Fruit fly (Drosophila melanogaster) whole organism, embryonic: ENCODE results near the gene CG7367.
A peak's percentile ranks its signal among the peaks of the same experiment; 100 is the strongest.

ENCODE experiments used
- Bdp1 ChIP-seq: fragments of 200-800 bp; sonication (Bioruptor generic); optimal IDR thresholded peaks from 3 replicates; lab custom pipeline; 2016; ENCODE audit warnings: missing biosample characterization, missing genetic modification characterization
- C15 ChIP-seq: fragments of 200-800 bp; sonication (Bioruptor generic); IDR thresholded peaks from 3 replicates; pipeline ENCODE4 v1.3.6; 2022; ENCODE audit warnings: missing biosample characterization, missing genetic modification characterization
- CG10274 ChIP-seq: fragments of 200-800 bp; sonication (Bioruptor generic); optimal IDR thresholded peaks from 3 replicates; lab custom pipeline; 2017; ENCODE audit warnings: missing biosample characterization, mild to moderate bottlenecking, missing genetic modification characterization
- CG10462 ChIP-seq: fragments of 200-800 bp; sonication (Bioruptor generic); optimal IDR thresholded peaks from 2 replicates; lab custom pipeline; 2016; ENCODE audit warnings: missing biosample characterization, missing genetic modification characterization
- CG10959 ChIP-seq: fragments of 200-800 bp; sonication (Bioruptor generic); IDR thresholded peaks from 2 replicates; pipeline ENCODE4 v1.3.6; 2022; ENCODE audit warnings: missing biosample characterization, missing genetic modification characterization
- CG1233 ChIP-seq: fragments of 200-800 bp; sonication (Bioruptor generic); optimal IDR thresholded peaks from 4 replicates; lab custom pipeline; 2018; ENCODE audit warnings: missing biosample characterization, mild to moderate bottlenecking, missing genetic modification characterization
- CG15073 ChIP-seq: fragments of 200-800 bp; sonication (Bioruptor generic); optimal IDR thresholded peaks from 2 replicates; lab custom pipeline; 2016; ENCODE audit warnings: missing biosample characterization, missing genetic modification characterization
- CG17385 ChIP-seq: fragments of 200-800 bp; sonication (Bioruptor generic); optimal IDR thresholded peaks from 3 replicates; lab custom pipeline; 2018; ENCODE audit warnings: missing biosample characterization, mild to moderate bottlenecking, missing genetic modification characterization
- CG2712 ChIP-seq: fragments of 200-800 bp; optimal IDR thresholded peaks from 3 replicates; lab custom pipeline; 2019; ENCODE audit warnings: missing biosample characterization, mild to moderate bottlenecking, missing genetic modification characterization, moderate library complexity
- CG2889 ChIP-seq: fragments of 200-800 bp; sonication (Bioruptor generic); IDR thresholded peaks from 3 replicates; pipeline ENCODE4 v1.3.6; 2022; ENCODE audit warnings: missing biosample characterization, missing genetic modification characterization
- CG31365 ChIP-seq: fragments of 200-800 bp; sonication (Bioruptor generic); optimal IDR thresholded peaks from 2 replicates; lab custom pipeline; 2018; ENCODE audit warnings: missing biosample characterization, mild to moderate bottlenecking, missing genetic modification characterization
- CG3726 ChIP-seq: fragments of 200-800 bp; sonication (Bioruptor generic); IDR thresholded peaks from 3 replicates; pipeline ENCODE4, ENCODE4 v1.3.6; 2022; ENCODE audit warnings: missing biosample characterization, missing genetic modification characterization
- CG6175 ChIP-seq: fragments of 200-800 bp; sonication (Bioruptor generic); IDR thresholded peaks from 3 replicates; pipeline ENCODE4 v1.3.6; 2022; ENCODE audit warnings: missing biosample characterization, missing genetic modification characterization
- CG6683 ChIP-seq: fragments of 200-800 bp; sonication (Bioruptor generic); optimal IDR thresholded peaks from 2 replicates; lab custom pipeline; 2017; ENCODE audit warnings: missing biosample characterization, mild to moderate bottlenecking, missing genetic modification characterization, missing genetic modification reagents
- CG7556 ChIP-seq: fragments of 200-800 bp; sonication (Bioruptor generic); optimal IDR thresholded peaks from 2 replicates; lab custom pipeline; 2017; ENCODE audit warnings: missing biosample characterization, mild to moderate bottlenecking, missing genetic modification characterization
- CG7745 ChIP-seq: fragments of 200-800 bp; sonication (Bioruptor generic); optimal IDR thresholded peaks from 2 replicates; lab custom pipeline; 2018; ENCODE audit warnings: missing biosample characterization, mild to moderate bottlenecking, missing genetic modification characterization, moderate library complexity
- CG8281 ChIP-seq: fragments of 200-800 bp; sonication (Bioruptor generic); optimal IDR thresholded peaks from 2 replicates; lab custom pipeline; 2018; ENCODE audit warnings: missing biosample characterization, mild to moderate bottlenecking, missing genetic modification characterization, moderate library complexity
- CG9817 ChIP-seq: fragments of 200-800 bp; sonication (Bioruptor generic); optimal IDR thresholded peaks from 2 replicates; lab custom pipeline; 2018; ENCODE audit warnings: missing biosample characterization, mild to moderate bottlenecking, missing genetic modification characterization, moderate library complexity
- Dll ChIP-seq: fragments of 200-800 bp; sonication (Bioruptor generic); IDR thresholded peaks from 4 replicates; pipeline ENCODE4 v1.3.6; 2022; ENCODE audit warnings: missing biosample characterization, missing genetic modification characterization; ENCODE audit not compliant: partially characterized antibody
- Doc3 ChIP-seq: fragments of 200-800 bp; sonication (Bioruptor generic); IDR thresholded peaks from 3 replicates; pipeline ENCODE4 v1.3.6; 2022; ENCODE audit warnings: missing biosample characterization, missing genetic modification characterization; ENCODE audit not compliant: partially characterized antibody
- Ets65A ChIP-seq: fragments of 200-800 bp; sonication (Bioruptor generic); peaks from one replicate; lab custom pipeline; 2016; ENCODE audit warnings: missing biosample characterization, missing genetic modification characterization
- Fer2 ChIP-seq: fragments of 200-800 bp; sonication (Bioruptor generic); optimal IDR thresholded peaks from 2 replicates; lab custom pipeline; 2018; ENCODE audit warnings: missing biosample characterization, mild to moderate bottlenecking, missing genetic modification characterization, moderate library complexity
- Hand ChIP-seq: fragments of 200-800 bp; sonication (Bioruptor generic); optimal IDR thresholded peaks from 2 replicates; lab custom pipeline; 2017; ENCODE audit warnings: mild to moderate bottlenecking, missing biosample characterization, missing genetic modification reagents, missing genetic modification characterization
- Hey ChIP-seq: fragments of 200-800 bp; sonication (Bioruptor generic); optimal IDR thresholded peaks from 3 replicates; lab custom pipeline; 2018; ENCODE audit warnings: missing biosample characterization, mild to moderate bottlenecking, missing genetic modification characterization
- Hmr ChIP-seq: fragments of 200-800 bp; sonication (Bioruptor generic); optimal IDR thresholded peaks from 3 replicates; lab custom pipeline; 2017; ENCODE audit warnings: mild to moderate bottlenecking, missing biosample characterization, missing genetic modification reagents, missing genetic modification characterization
- Hmx ChIP-seq: fragments of 200-800 bp; sonication (Bioruptor generic); optimal IDR thresholded peaks from 2 replicates; lab custom pipeline; 2016; ENCODE audit warnings: missing biosample characterization, missing genetic modification characterization
- Kr ChIP-seq: fragments of 200-800 bp; sonication (Bioruptor generic); optimal IDR thresholded peaks from 2 replicates; lab custom pipeline; 2017; ENCODE audit warnings: missing biosample characterization, mild to moderate bottlenecking, missing genetic modification characterization
- Lpt ChIP-seq: fragments of >200 bp; optimal IDR thresholded peaks from 2 replicates; lab custom pipeline; 2018; ENCODE audit warnings: missing biosample characterization, missing genetic modification characterization
- Max ChIP-seq: fragments of 200-800 bp; sonication (Bioruptor generic); optimal IDR thresholded peaks from 2 replicates; lab custom pipeline; 2016; ENCODE audit warnings: missing biosample characterization, mild to moderate bottlenecking, missing genetic modification characterization
- Mes4 ChIP-seq: fragments of 200-800 bp; sonication (Bioruptor generic); optimal IDR thresholded peaks from 2 replicates; lab custom pipeline; 2016; ENCODE audit warnings: missing biosample characterization, missing genetic modification characterization
- NC2α ChIP-seq: fragments of 200-800 bp; sonication (Bioruptor generic); optimal IDR thresholded peaks from 2 replicates; lab custom pipeline; 2016; ENCODE audit warnings: missing biosample characterization, missing genetic modification characterization
- Side ChIP-seq: fragments of 200-800 bp; sonication (Bioruptor generic); optimal IDR thresholded peaks from 2 replicates; lab custom pipeline; 2016; ENCODE audit warnings: missing biosample characterization, missing genetic modification characterization
- Xrp1 ChIP-seq: fragments of 200-800 bp; sonication (Bioruptor generic); IDR thresholded peaks from 2 replicates; pipeline ENCODE4 v1.3.6; 2022; ENCODE audit warnings: missing biosample characterization, missing genetic modification characterization
- cas ChIP-seq: fragments of 200-800 bp; sonication (Bioruptor generic); IDR thresholded peaks from 2 replicates; pipeline ENCODE4 v1.3.6; 2022; ENCODE audit warnings: missing biosample characterization, missing genetic modification characterization
- cato ChIP-seq: fragments of 200-800 bp; sonication (Bioruptor generic); optimal IDR thresholded peaks from 2 replicates; lab custom pipeline; 2016; ENCODE audit warnings: missing biosample characterization, missing genetic modification characterization, borderline replicate concordance
- ci ChIP-seq: fragments of 200-800 bp; sonication (Bioruptor generic); IDR thresholded peaks from 3 replicates; pipeline ENCODE4 v1.3.6; 2022; ENCODE audit warnings: missing biosample characterization, missing genetic modification characterization
- crol ChIP-seq: fragments of 200-800 bp; sonication (Bioruptor generic); IDR thresholded peaks from 2 replicates; pipeline ENCODE4 v1.3.6; 2022; ENCODE audit warnings: missing biosample characterization, missing genetic modification characterization
- fu2 ChIP-seq: fragments of 200-800 bp; sonication (Bioruptor generic); optimal IDR thresholded peaks from 2 replicates; lab custom pipeline; 2016; ENCODE audit warnings: missing biosample characterization, missing genetic modification characterization
- gem ChIP-seq: fragments of 200-800 bp; sonication (Bioruptor generic); optimal IDR thresholded peaks from 2 replicates; lab custom pipeline; 2019; ENCODE audit warnings: missing biosample characterization, mild to moderate bottlenecking, missing genetic modification characterization, moderate library complexity
- h ChIP-seq: fragments of >200 bp; optimal IDR thresholded peaks from 2 replicates; lab custom pipeline; 2017
- insv ChIP-seq, 2 experiments: fragments of 200-800 bp; sonication (Bioruptor generic); optimal IDR thresholded peaks; 3 replicates each; lab custom pipeline; 2016 to 2018; ENCODE audit warnings: missing biosample characterization in 2 of 2, missing genetic modification characterization in 2 of 2
- oc ChIP-seq: fragments of 200-800 bp; sonication (Bioruptor generic); optimal IDR thresholded peaks from 2 replicates; lab custom pipeline; 2018; ENCODE audit warnings: missing biosample characterization, mild to moderate bottlenecking, missing genetic modification characterization, moderate library complexity
- onecut ChIP-seq: fragments of 200-800 bp; sonication (Bioruptor generic); IDR thresholded peaks from 2 replicates; pipeline ENCODE4 v1.3.6; 2022; ENCODE audit warnings: missing biosample characterization, missing genetic modification characterization
- psq ChIP-seq: fragments of 200-800 bp; sonication (Bioruptor generic); optimal IDR thresholded peaks from 2 replicates; lab custom pipeline; 2017; ENCODE audit warnings: missing biosample characterization, missing genetic modification characterization
- repo ChIP-seq: fragments of 200-800 bp; sonication (Bioruptor generic); optimal IDR thresholded peaks from 2 replicates; lab custom pipeline; 2016; ENCODE audit warnings: missing biosample characterization, missing genetic modification characterization
- sima ChIP-seq: fragments of 200-800 bp; sonication (Bioruptor generic); optimal IDR thresholded peaks from 2 replicates; lab custom pipeline; 2016; ENCODE audit warnings: missing biosample characterization, missing genetic modification characterization
- tin ChIP-seq: fragments of 200-800 bp; sonication (Bioruptor generic); optimal IDR thresholded peaks from 3 replicates; lab custom pipeline; 2016; ENCODE audit warnings: missing biosample characterization, missing genetic modification characterization
- tio ChIP-seq: fragments of 200-800 bp; sonication (Bioruptor generic); optimal IDR thresholded peaks from 2 replicates; lab custom pipeline; 2017; ENCODE audit warnings: missing biosample characterization, missing genetic modification characterization, inconsistent platforms
- trh ChIP-seq: fragments of 200-800 bp; sonication (Bioruptor generic); optimal IDR thresholded peaks from 2 replicates; lab custom pipeline; 2016; ENCODE audit warnings: missing biosample characterization, missing genetic modification characterization
- zfh2 ChIP-seq: fragments of 200-800 bp; sonication (Bioruptor generic); optimal IDR thresholded peaks from 2 replicates; lab custom pipeline; 2016; ENCODE audit warnings: missing biosample characterization, missing genetic modification characterization

CG7367 gene

dm6 chr2L:8081640-8082485 is 42.3 kb upstream of the CG7367 start (continued):
- TF ChIP-seq sima (GFP tag; lab: Kevin White, UChicago) (no peak), CG31365 (no peak), gem (tag; lab: Kevin White, UChicago) (peak; percentile 94), Doc3 (no peak), CG10462 (GFP tag; lab: Kevin White, UChicago) (peak; percentile 80), tio (GFP tag; lab: Kevin White, UChicago) (peak; percentile 88), NC2α (GFP tag; lab: Kevin White, UChicago) (no peak), CG1233 (GFP tag; lab: Kevin White, UChicago) (peak; percentile 50), cato (peak; percentile 79), Side (GFP tag; lab: Kevin White, UChicago) (no peak), Max (peak; percentile 54), trh (GFP tag; lab: Kevin White, UChicago) (peak; percentile 74), C15 (GFP tag; lab: Robert Waterston, UW) (0 out of 3 replicates have a peak, but pooled peaks have one; percentile 35), CG17385 (GFP tag; lab: Kevin White, UChicago) (peak; percentile 79), crol (GFP tag; lab: Robert Waterston, UW) (peak; percentile 42; the same call in 1 of the 2 replicates), psq (peak; percentile 47), CG15073 (GFP tag; lab: Kevin White, UChicago) (no peak), ci (peak; percentile 88), zfh2 (GFP tag; lab: Kevin White, UChicago) (peak; percentile 26), Mes4 (GFP tag; lab: Kevin White, UChicago) (no peak), Dll (GFP tag; lab: Robert Waterston, UW) (no peak), Hand (GFP tag; lab: Kevin White, UChicago) (peak; percentile 63), Bdp1 (GFP tag; lab: Kevin White, UChicago) (peak; percentile 52), CG3726 (peak; percentile 50; the same call in 1 of the 3 replicates), onecut (peak; percentile 83; the same call in 1 of the 2 replicates), Hmx (GFP tag; lab: Kevin White, UChicago) (no peak), Hey (tag; lab: Kevin White, UChicago) (no peak), cas (no peak), Kr (GFP tag; lab: Kevin White, UChicago) (peak; percentile 81), CG10959 (peak; percentile 80), CG8281 (tag; lab: Kevin White, UChicago) (peak; percentile 12), h (lab: Kevin White, UChicago) (no peak), CG7556 (GFP tag; lab: Kevin White, UChicago) (peak; percentile 93), fu2 (no peak), CG6683 (GFP tag; lab: Kevin White, UChicago) (peak; percentile 7), Ets65A (GFP tag; lab: Kevin White, UChicago) (peak; percentile 74), CG6175 (no peak), Hmr (GFP tag; lab: Kevin White, UChicago) (peak; percentile 88), CG2889 (GFP tag; lab: Robert Waterston, UW) (0 out of 3 replicates have a peak, but pooled peaks have one; percentile 44), Fer2 (tag; lab: Kevin White, UChicago) (no peak), CG9817 (peak; percentile 59), Xrp1 (GFP tag; lab: Robert Waterston, UW) (peak; percentile 81), oc (tag; lab: Kevin White, UChicago) (peak; percentile 82), CG7745 (tag; lab: Kevin White, UChicago) (peak; percentile 9), Lpt (GFP tag; lab: Kevin White, UChicago) (no peak), tin (GFP tag; lab: Kevin White, UChicago) (peak; percentile 77), insv (GFP tag; optimal IDR thresholded peaks at IDR 0.05; lab: Kevin White, UChicago) (peak in 1 of 2 experiments; percentile 50), CG2712 (peak; percentile 92), repo (no peak), CG10274 (GFP tag; lab: Kevin White, UChicago) (no peak)
